Worm (Caenorhabditis elegans): ENCODE results near the gene T01D3.1.

Gene T01D3.1

ce11 chrV:13664340-13664916 is 25.3 kb upstream of the T01D3.1 start (continued):
- TF ChIP-seq lin-54 (GFP tag; optimal IDR thresholded peaks at IDR 0.05) (peak; percentile 38), zim-3 (tag; optimal IDR thresholded peaks at IDR 0.05) (no peak), B0336.3 (GFP tag; IDR thresholded peaks at IDR 0.05) (0 out of 2 replicates have a peak, but pooled peaks have one; percentile 20), ceh-100 (GFP tag; IDR thresholded peaks at IDR 0.05) (no peak), T26A5.8 (tag; optimal IDR thresholded peaks at IDR 0.05) (no peak), dpff-1 (tag; optimal IDR thresholded peaks at IDR 0.05) (no peak)

DNA sequence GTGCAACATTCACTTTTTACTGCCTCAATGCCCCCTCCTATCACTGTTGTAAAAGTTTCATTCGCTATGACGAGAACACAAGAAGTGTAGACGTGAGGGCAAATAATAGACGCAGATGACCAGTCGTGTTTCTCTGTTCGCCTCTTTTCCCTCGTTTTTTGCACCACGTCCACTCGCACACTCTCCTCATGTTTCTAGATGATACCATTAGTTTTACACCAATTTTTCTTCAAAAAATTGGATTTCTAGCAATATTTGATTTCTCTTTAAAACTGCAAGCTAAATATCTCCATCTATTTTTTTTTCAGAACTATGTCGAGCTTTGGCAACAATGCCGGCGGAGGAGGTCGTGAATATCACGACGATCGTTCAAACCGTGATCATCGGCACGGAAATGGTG is 24.6 kb upstream of the T01D3.1 start, which contains the start of gene rde-12:
Gene rde-12 (plus strand): TSS at position 301 of the 400 bp plus-strand sequence.
- no peak for TF ChIP-seq mes-4 (tag; optimal IDR thresholded peaks at IDR 0.05)
- no peak for TF ChIP-seq attf-3 (GFP tag; conservative IDR thresholded peaks at IDR 0.05)
- no peak for TF ChIP-seq lin-40 (tag; optimal IDR thresholded peaks at IDR 0.05)
- 0 out of 2 replicates have a peak, but pooled peaks have one; percentile 16 for TF ChIP-seq egl-44 (GFP tag; IDR thresholded peaks at IDR 0.05)
- TF ChIP-seq K12H6.12 (tag; optimal IDR thresholded peaks at IDR 0.05): no peak
- TF ChIP-seq hmg-1.2 (GFP tag; IDR thresholded peaks at IDR 0.05): peak; percentile 41; the same call in 1 of the 2 replicates
- no peak for TF ChIP-seq nhr-179 (tag; optimal IDR thresholded peaks at IDR 0.05)
- 0 out of 2 replicates have a peak, but pooled peaks have one; percentile 5 for TF ChIP-seq madf-6 (GFP tag; IDR thresholded peaks at IDR 0.05)
- TF ChIP-seq F57A8.1 (GFP tag; optimal IDR thresholded peaks at IDR 0.05): no peak
- TF ChIP-seq nhr-80 (tag; optimal IDR thresholded peaks at IDR 0.05): no peak
- TF ChIP-seq him-1 (tag; optimal IDR thresholded peaks at IDR 0.05): no peak
- no peak for TF ChIP-seq F10E7.11 (tag; optimal IDR thresholded peaks at IDR 0.05)
- TF ChIP-seq snpc-4 (GFP tag; optimal IDR thresholded peaks at IDR 0.05): no peak
- no peak for TF ChIP-seq snpc-4 (tag; optimal IDR thresholded peaks at IDR 0.05)
- no peak for TF ChIP-seq D2030.7 (GFP tag; IDR thresholded peaks at IDR 0.05)
- no peak for TF ChIP-seq mcd-1 (GFP tag; IDR thresholded peaks at IDR 0.05)
- no peak for TF ChIP-seq sdz-38 (tag; optimal IDR thresholded peaks at IDR 0.05)
- no peak for TF ChIP-seq chd-7 (tag; optimal IDR thresholded peaks at IDR 0.05)
- TF ChIP-seq F57C9.4 (tag; optimal IDR thresholded peaks at IDR 0.05): no peak
- TF ChIP-seq xnd-1 (tag; optimal IDR thresholded peaks at IDR 0.05): no peak
- no peak for TF ChIP-seq hmg-20 (GFP tag; IDR thresholded peaks at IDR 0.05)
- TF ChIP-seq cebp-2 (GFP tag; IDR thresholded peaks at IDR 0.05): no peak
- TF ChIP-seq nfyb-1 (GFP tag; IDR thresholded peaks at IDR 0.05): no peak
- peak; percentile 20 for TF ChIP-seq F52B5.7 (tag; optimal IDR thresholded peaks at IDR 0.05)
- TF ChIP-seq B0261.1 (tag; optimal IDR thresholded peaks at IDR 0.05): no peak
- no peak for TF ChIP-seq bed-2 (GFP tag; IDR thresholded peaks at IDR 0.05)
- no peak for TF ChIP-seq ccch-3 (GFP tag; optimal IDR thresholded peaks at IDR 0.05)
- TF ChIP-seq dox-1 (GFP tag; IDR thresholded peaks at IDR 0.05): no peak
- TF ChIP-seq Y67H2A.10 (GFP tag; conservative IDR thresholded peaks at IDR 0.05): no peak
- no peak for TF ChIP-seq ceh-79 (tag; optimal IDR thresholded peaks at IDR 0.05)
- no peak for TF ChIP-seq cebp-1 (GFP tag; IDR thresholded peaks at IDR 0.05)
- TF ChIP-seq cebp-1 (tag; optimal IDR thresholded peaks at IDR 0.05): peak; percentile 27
- TF ChIP-seq pbrm-1 (GFP tag; IDR thresholded peaks at IDR 0.05): no peak
- 0 out of 2 replicates have a peak, but pooled peaks have one; percentile 32 for TF ChIP-seq lin-26 (GFP tag; IDR thresholded peaks at IDR 0.05)
- no peak for TF ChIP-seq B0035.1 (tag; optimal IDR thresholded peaks at IDR 0.05)
- TF ChIP-seq ceh-100 (GFP tag; IDR thresholded peaks at IDR 0.05): no peak
- TF ChIP-seq aptf-2 (GFP tag; conservative IDR thresholded peaks at IDR 0.05): no peak
- TF ChIP-seq ztf-25 (GFP tag; IDR thresholded peaks at IDR 0.05): no peak

All from whole organism, young adult.